Fruit fly (Drosophila melanogaster): ENCODE data around the gene CG32354.

dm6 chr3L:8459615-8460004, 37.6 kb upstream of the CG32354 start:
- TF ChIP-seq CG34367 (tag; optimal IDR thresholded peaks at IDR 0.05) (no peak), Pif1B (GFP tag; optimal IDR thresholded peaks at IDR 0.05) (no peak), CG10348 (GFP tag; IDR thresholded peaks at IDR 0.05) (no peak), CG12605 (GFP tag; IDR thresholded peaks at IDR 0.05) (no peak)

All from whole organism, pupa.